Worm (Caenorhabditis elegans): ENCODE measurements around the gene daf-10.
"Not testable (repeated sequence)": the region's sequence is repeated elsewhere in the genome, so short reads cannot be mapped to it uniquely, and the experiment has no call there.

Gene daf-10

ce11 chrIV:9146111-9146510 is at the start of gene daf-10:
Gene daf-10 (minus strand): TSS chrIV:9146211.
- TF ChIP-seq ztf-29 (GFP tag; IDR thresholded peaks at IDR 0.05): no peak
- no peak for TF ChIP-seq klf-2 (GFP tag; conservative IDR thresholded peaks at IDR 0.05)
- TF ChIP-seq cog-1 (tag; optimal IDR thresholded peaks at IDR 0.05): no peak
- no peak for TF ChIP-seq med-1 (GFP tag; optimal IDR thresholded peaks at IDR 0.05; ENCODE audit: insufficient read depth)
- no peak for TF ChIP-seq ref-1 (GFP tag; conservative IDR thresholded peaks at IDR 0.05)
- no peak for TF ChIP-seq ztf-23 (GFP tag; IDR thresholded peaks at IDR 0.05)
- no peak for TF ChIP-seq T22C8.4 (GFP tag; IDR thresholded peaks at IDR 0.05)
- TF ChIP-seq flt-1 (GFP tag; IDR thresholded peaks at IDR 0.05): no peak
- TF ChIP-seq tab-1 (GFP tag; IDR thresholded peaks at IDR 0.05): no peak

ce11 chrIV:9194524-9194923 is 48.5 kb upstream of the daf-10 start, which contains the start of gene C46C2.7:
Gene C46C2.7 (plus strand): TSS chrIV:9194824.
- TF ChIP-seq med-1 (GFP tag; optimal IDR thresholded peaks at IDR 0.05; ENCODE audit: insufficient read depth); tab-1 (GFP tag; IDR thresholded peaks at IDR 0.05); ztf-29 (GFP tag; IDR thresholded peaks at IDR 0.05): not testable (repeated sequence)

- TF ChIP-seq T22C8.4 (GFP tag; IDR thresholded peaks at IDR 0.05): no peak
- TF ChIP-seq ztf-23 (GFP tag; IDR thresholded peaks at IDR 0.05): no peak
- no peak for TF ChIP-seq flt-1 (GFP tag; IDR thresholded peaks at IDR 0.05)
Measured at ce11 chrIV:9192522-9192921, 46.5 kb upstream of the daf-10 start, which contains the start of gene C46C2.5. Gene C46C2.5 (minus strand): TSS chrIV:9192622.

ce11 chrIV:9191183-9191582 is 45.2 kb upstream of the daf-10 start:
- peak; percentile 91 for TF ChIP-seq ztf-29 (GFP tag; IDR thresholded peaks at IDR 0.05)
- TF ChIP-seq ref-1 (GFP tag; conservative IDR thresholded peaks at IDR 0.05): peak; percentile 90
- TF ChIP-seq flt-1 (GFP tag; IDR thresholded peaks at IDR 0.05): peak; percentile 96
- peak; percentile 90 for TF ChIP-seq klf-2 (GFP tag; conservative IDR thresholded peaks at IDR 0.05)
- peak; percentile 96 for TF ChIP-seq ztf-23 (GFP tag; IDR thresholded peaks at IDR 0.05)
- peak; percentile 80 for TF ChIP-seq med-1 (GFP tag; optimal IDR thresholded peaks at IDR 0.05; ENCODE audit: insufficient read depth)
- TF ChIP-seq cog-1 (tag; optimal IDR thresholded peaks at IDR 0.05): peak; percentile 94
- peak; percentile 91 for TF ChIP-seq T22C8.4 (GFP tag; IDR thresholded peaks at IDR 0.05)
- peak; percentile 96 for TF ChIP-seq tab-1 (GFP tag; IDR thresholded peaks at IDR 0.05)

ce11 chrIV:9184547-9184946 is 38.5 kb upstream of the daf-10 start, which contains the start of gene C07C7.1:
Gene C07C7.1 (plus strand): TSS chrIV:9184847.
- TF ChIP-seq klf-2 (GFP tag; conservative IDR thresholded peaks at IDR 0.05) (no peak), ztf-29 (GFP tag; IDR thresholded peaks at IDR 0.05) (no peak), cog-1 (tag; optimal IDR thresholded peaks at IDR 0.05) (no peak), ref-1 (GFP tag; conservative IDR thresholded peaks at IDR 0.05) (no peak), flt-1 (GFP tag; IDR thresholded peaks at IDR 0.05) (no peak), ztf-23 (GFP tag; IDR thresholded peaks at IDR 0.05) (no peak), T22C8.4 (GFP tag; IDR thresholded peaks at IDR 0.05) (no peak), tab-1 (GFP tag; IDR thresholded peaks at IDR 0.05) (no peak)

- TF ChIP-seq flt-1 (GFP tag; IDR thresholded peaks at IDR 0.05) (no peak), tab-1 (GFP tag; IDR thresholded peaks at IDR 0.05) (no peak), ref-1 (GFP tag; conservative IDR thresholded peaks at IDR 0.05) (no peak), ztf-23 (GFP tag; IDR thresholded peaks at IDR 0.05) (no peak), ztf-29 (GFP tag; IDR thresholded peaks at IDR 0.05) (no peak)
Measured at ce11 chrIV:9169764-9170163, 23.8 kb upstream of the daf-10 start.

ce11 chrIV:9165681-9166080 is 19.7 kb upstream of the daf-10 start, which contains the start of gene C07C7.3:
Gene C07C7.3 (plus strand): TSS chrIV:9166051.
- TF ChIP-seq T22C8.4 (GFP tag; IDR thresholded peaks at IDR 0.05) (no peak), cog-1 (tag; optimal IDR thresholded peaks at IDR 0.05) (no peak), flt-1 (GFP tag; IDR thresholded peaks at IDR 0.05) (no peak), ztf-29 (GFP tag; IDR thresholded peaks at IDR 0.05) (no peak), tab-1 (GFP tag; IDR thresholded peaks at IDR 0.05) (no peak), med-1 (GFP tag; optimal IDR thresholded peaks at IDR 0.05; ENCODE audit: insufficient read depth) (no peak), ztf-23 (GFP tag; IDR thresholded peaks at IDR 0.05) (no peak), ref-1 (GFP tag; conservative IDR thresholded peaks at IDR 0.05) (no peak), klf-2 (GFP tag; conservative IDR thresholded peaks at IDR 0.05) (no peak)

ce11 chrIV:9165027-9165426 is 19.0 kb upstream of the daf-10 start, which contains the start of gene pcp-2:
Gene pcp-2 (minus strand): TSS chrIV:9165127.
- no peak for TF ChIP-seq ztf-23 (GFP tag; IDR thresholded peaks at IDR 0.05)
- no peak for TF ChIP-seq klf-2 (GFP tag; conservative IDR thresholded peaks at IDR 0.05)
- no peak for TF ChIP-seq tab-1 (GFP tag; IDR thresholded peaks at IDR 0.05)
- TF ChIP-seq flt-1 (GFP tag; IDR thresholded peaks at IDR 0.05): no peak
- TF ChIP-seq ref-1 (GFP tag; conservative IDR thresholded peaks at IDR 0.05): no peak
- TF ChIP-seq T22C8.4 (GFP tag; IDR thresholded peaks at IDR 0.05): no peak
- no peak for TF ChIP-seq med-1 (GFP tag; optimal IDR thresholded peaks at IDR 0.05; ENCODE audit: insufficient read depth)
- no peak for TF ChIP-seq ztf-29 (GFP tag; IDR thresholded peaks at IDR 0.05)
- TF ChIP-seq cog-1 (tag; optimal IDR thresholded peaks at IDR 0.05): no peak

ce11 chrIV:9159863-9160262 is 13.9 kb upstream of the daf-10 start:
- TF ChIP-seq flt-1 (GFP tag; IDR thresholded peaks at IDR 0.05): no peak
- TF ChIP-seq ref-1 (GFP tag; conservative IDR thresholded peaks at IDR 0.05): no peak
- no peak for TF ChIP-seq med-1 (GFP tag; optimal IDR thresholded peaks at IDR 0.05; ENCODE audit: insufficient read depth)
- TF ChIP-seq T22C8.4 (GFP tag; IDR thresholded peaks at IDR 0.05): no peak
- no peak for TF ChIP-seq ztf-29 (GFP tag; IDR thresholded peaks at IDR 0.05)
- no peak for TF ChIP-seq tab-1 (GFP tag; IDR thresholded peaks at IDR 0.05)
- TF ChIP-seq cog-1 (tag; optimal IDR thresholded peaks at IDR 0.05): no peak
- TF ChIP-seq ztf-23 (GFP tag; IDR thresholded peaks at IDR 0.05): no peak
- no peak for TF ChIP-seq klf-2 (GFP tag; conservative IDR thresholded peaks at IDR 0.05)

ce11 chrIV:9158969-9159800 is 13.2 kb upstream of the daf-10 start, which contains the start of gene pcp-3:
Gene pcp-3 (minus strand): TSS chrIV:9159019.
- TF ChIP-seq ztf-23 (GFP tag; IDR thresholded peaks at IDR 0.05) (no peak), ref-1 (GFP tag; conservative IDR thresholded peaks at IDR 0.05) (no peak), flt-1 (GFP tag; IDR thresholded peaks at IDR 0.05) (no peak)
